Fruit fly (Drosophila melanogaster): ENCODE measurements around the gene Or10a.

Or10a gene

DNA sequence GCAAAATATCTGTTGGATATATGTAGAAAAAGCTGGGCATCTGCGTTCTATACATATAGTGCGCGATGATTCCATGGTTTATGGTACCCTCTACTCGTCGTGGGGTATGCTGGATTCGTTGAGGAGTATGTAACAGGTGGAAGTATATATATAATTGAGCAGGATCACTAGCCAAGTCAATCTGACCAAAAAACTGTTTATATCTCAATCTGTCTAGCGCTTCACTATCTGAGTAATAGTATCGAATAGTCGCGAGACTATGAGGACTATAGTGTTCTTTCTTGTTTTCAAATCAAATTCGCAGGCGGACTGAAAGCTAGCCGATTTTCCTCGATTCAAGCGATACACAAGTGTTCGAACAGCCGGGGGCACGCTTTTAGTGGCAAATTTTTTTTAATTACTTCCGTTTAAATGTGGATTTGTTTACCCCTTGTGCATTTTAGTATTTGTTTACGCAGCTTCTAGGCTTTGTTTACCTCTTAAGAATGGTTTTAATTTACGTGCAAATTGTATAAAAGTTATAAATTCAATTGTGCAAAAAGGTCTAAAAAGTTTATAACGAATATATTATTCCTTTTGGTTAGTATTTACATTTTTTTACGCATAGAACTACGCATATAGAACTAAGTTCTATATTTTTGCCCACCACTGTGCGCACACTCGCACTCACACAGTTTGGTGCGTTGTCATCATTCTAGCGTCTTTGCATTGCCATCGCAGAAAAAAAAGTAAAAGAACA lies 26.4 kb downstream of the Or10a start:
- TF ChIP-seq pzg (GFP tag; optimal IDR thresholded peaks at IDR 0.05) (peak; percentile 4), al (GFP tag; IDR thresholded peaks at IDR 0.05) (peak; percentile 85), MESR4 (GFP tag; optimal IDR thresholded peaks at IDR 0.05) (no peak), Doc2 (GFP tag; IDR thresholded peaks at IDR 0.05) (peak; percentile 66), Rx (GFP tag; IDR thresholded peaks at IDR 0.05) (peak; percentile 78), gce (GFP tag; IDR thresholded peaks at IDR 0.05) (peak; percentile 65; the same call in 2 of the 3 replicates), gcm (GFP tag; optimal IDR thresholded peaks at IDR 0.05) (peak; percentile 37), Ssrp (tag; optimal IDR thresholded peaks at IDR 0.05) (peak; percentile 62), Optix (GFP tag; IDR thresholded peaks at IDR 0.05) (peak; percentile 81), CG10267 (tag; optimal IDR thresholded peaks at IDR 0.05) (peak; percentile 57), CG8089 (GFP tag; optimal IDR thresholded peaks at IDR 0.05) (peak; percentile 58), crp (GFP tag; optimal IDR thresholded peaks at IDR 0.05) (peak in 1 of 2 experiments; percentile 27), Dll (GFP tag; IDR thresholded peaks at IDR 0.05; ENCODE audit: partially characterized antibody) (no peak), chif (GFP tag; optimal IDR thresholded peaks at IDR 0.05) (peak; percentile 59 to 83), tin (GFP tag; optimal IDR thresholded peaks at IDR 0.05) (peak; percentile 49), CG10209 (GFP tag; optimal IDR thresholded peaks at IDR 0.05) (peak; percentile 81), hkb (optimal IDR thresholded peaks at IDR 0.05) (no peak), hkb (GFP tag; IDR thresholded peaks at IDR 0.05) (peak; percentile 87), Kr (GFP tag; optimal IDR thresholded peaks at IDR 0.05) (no peak), NK7.1 (GFP tag; optimal IDR thresholded peaks at IDR 0.05) (peak; percentile 4), otp (GFP tag; IDR thresholded peaks at IDR 0.05) (peak; percentile 59; the same call in 2 of the 3 replicates), grn (GFP tag; optimal IDR thresholded peaks at IDR 0.05) (no peak), CG7357 (GFP tag; IDR thresholded peaks at IDR 0.05) (peak; percentile 65), CG9727 (GFP tag; optimal IDR thresholded peaks at IDR 0.05) (peak; percentile 76), Eip74EF (GFP tag; optimal IDR thresholded peaks at IDR 0.05) (peak in 1 of 2 experiments; percentile 25), CG34224 (GFP tag; IDR thresholded peaks at IDR 0.05; ENCODE audit: partially characterized antibody) (no peak), Dad (GFP tag; optimal IDR thresholded peaks at IDR 0.05) (peak; percentile 53), shn (GFP tag; optimal IDR thresholded peaks at IDR 0.05) (peak; percentile 70), CG2875 (GFP tag; optimal IDR thresholded peaks at IDR 0.05) (peak; percentile 40), Fer2 (tag; optimal IDR thresholded peaks at IDR 0.05) (peak; percentile 57), CG4328 (GFP tag; optimal IDR thresholded peaks at IDR 0.05) (peak; percentile 48), vnd (GFP tag; IDR thresholded peaks at IDR 0.05; ENCODE audit: partially characterized antibody) (no peak), Antp (GFP tag; optimal IDR thresholded peaks at IDR 0.05) (peak; percentile 74), sd (tag; optimal IDR thresholded peaks at IDR 0.05) (peak; percentile 43), Stat92E (GFP tag; optimal IDR thresholded peaks at IDR 0.05) (no peak), wek (GFP tag; optimal IDR thresholded peaks at IDR 0.05) (peak; percentile 30), disco-r (GFP tag; optimal IDR thresholded peaks at IDR 0.05) (peak; percentile 42), Taf1 (GFP tag; IDR thresholded peaks at IDR 0.05) (peak; percentile 81), CG31224 (GFP tag; IDR thresholded peaks at IDR 0.05) (peak; percentile 75), CG31441 (GFP tag; IDR thresholded peaks at IDR 0.05) (peak; percentile 77), HmgZ (tag; optimal IDR thresholded peaks at IDR 0.05) (peak; percentile 84), gt (GFP tag; IDR thresholded peaks at IDR 0.05) (peak; percentile 18; the same call in 1 of the 2 replicates), nerfin-1 (tag; optimal IDR thresholded peaks at IDR 0.05) (peak; percentile 46), hth (optimal IDR thresholded peaks at IDR 0.05) (no peak), luna (GFP tag; optimal IDR thresholded peaks at IDR 0.05) (no peak), HLH54F (GFP tag; optimal IDR thresholded peaks at IDR 0.05) (peak; percentile 72), CG4854 (GFP tag; optimal IDR thresholded peaks at IDR 0.05) (peak; percentile 57), lilli (GFP tag; optimal IDR thresholded peaks at IDR 0.05) (peak; percentile 86), CG15696 (tag; optimal IDR thresholded peaks at IDR 0.05) (peak; percentile 24)
